Worm (Caenorhabditis elegans) whole organism, early embryonic: ENCODE data around the gene Y71H2B.5.

ENCODE experiments used
- ama-1 ChIP-seq: fragments of 150-350 bp; optimal IDR thresholded peaks from 2 replicates; lab custom pipeline; 2014
- ceh-13 ChIP-seq: fragments of 200-800 bp; sonication (Bioruptor generic); optimal IDR thresholded peaks from 2 replicates; lab custom pipeline; 2018; ENCODE audit warnings: mild to moderate bottlenecking, missing genetic modification characterization, missing compliant biosample characterization
- ceh-36 ChIP-seq: sonication (generic microtip); optimal IDR thresholded peaks from 2 replicates; lab custom pipeline; 2016; ENCODE audit warnings: missing genetic modification characterization, inconsistent platforms, missing compliant biosample characterization
- ets-7 ChIP-seq: sonication (generic microtip); optimal IDR thresholded peaks from 2 replicates; lab custom pipeline; 2016; ENCODE audit warnings: missing genotype, missing genetic modification characterization, missing compliant biosample characterization
- flt-1 ChIP-seq: fragments of 200-800 bp; sonication (Bioruptor generic); IDR thresholded peaks from 2 replicates; pipeline ENCODE4 v1.3.6; 2022; ENCODE audit warnings: missing genetic modification characterization, missing compliant biosample characterization
- hmbx-1 ChIP-seq: sonication (generic microtip); optimal IDR thresholded peaks from 2 replicates; lab custom pipeline; 2016; ENCODE audit warnings: mild to moderate bottlenecking, missing genetic modification characterization, missing compliant biosample characterization
- hnd-1 ChIP-seq: sonication (generic microtip); optimal IDR thresholded peaks from 2 replicates; lab custom pipeline; 2016; ENCODE audit warnings: missing genetic modification characterization, missing compliant biosample characterization
- pes-1 ChIP-seq: fragments of 200-800 bp; sonication (Bioruptor generic); IDR thresholded peaks from 2 replicates; pipeline ENCODE4 v1.3.6; 2022; ENCODE audit warnings: missing genetic modification reagents, missing genetic modification characterization, missing compliant biosample characterization
- sea-1 ChIP-seq: fragments of 200-800 bp; sonication (Bioruptor generic); conservative IDR thresholded peaks from 2 replicates; pipeline ENCODE4 v1.3.6; 2022; ENCODE audit warnings: missing genetic modification characterization, missing compliant biosample characterization

- no peak for TF ChIP-seq sea-1 (GFP tag; lab: Robert Waterston, UW)
- no peak for TF ChIP-seq hmbx-1 (tag; lab: Kevin White, UChicago)
- no peak for TF ChIP-seq ets-7 (tag; lab: Kevin White, UChicago)
- no peak for TF ChIP-seq ama-1 (lab: Kevin White, UChicago)
- TF ChIP-seq ceh-13 (GFP tag; lab: Kevin White, UChicago) = no peak
- TF ChIP-seq ceh-36 (tag; lab: Kevin White, UChicago) = no peak
- no peak for TF ChIP-seq flt-1
- no peak for TF ChIP-seq hnd-1 (tag; lab: Kevin White, UChicago)
- no peak for TF ChIP-seq pes-1 (GFP tag; lab: Robert Waterston, UW)
Observed at ce11 chrIII:2618663-2619062, 10.8 kb downstream of the Y71H2B.5 start, which contains the start of gene Y71H2B.4.
